Worm (Caenorhabditis elegans) whole organism, L4 larva: ENCODE measurements around the gene sfxn-1.4.

ENCODE experiments used
- ctbp-1 ChIP-seq: fragments of 200-800 bp; sonication (Bioruptor generic); IDR thresholded peaks from 2 replicates; pipeline ENCODE4 v1.3.6; 2022; ENCODE audit warnings: missing genetic modification reagents, missing genetic modification characterization, missing compliant biosample characterization
- egl-27 ChIP-seq: sonication (generic microtip); optimal IDR thresholded peaks from 3 replicates; lab custom pipeline; 2017; ENCODE audit warnings: missing biosample characterization, missing genetic modification reagents, missing genetic modification characterization
- egl-43 ChIP-seq: fragments of 200-800 bp; sonication (Bioruptor generic); IDR thresholded peaks from 2 replicates; pipeline ENCODE4 v1.3.6; 2022; ENCODE audit warnings: missing genetic modification reagents, missing genetic modification characterization, missing compliant biosample characterization
- mdt-29 ChIP-seq: fragments of 200-800 bp; sonication (Bioruptor generic); IDR thresholded peaks from 2 replicates; pipeline ENCODE4 v1.3.6; 2022; ENCODE audit warnings: missing genetic modification reagents, missing genetic modification characterization, missing compliant biosample characterization
- mep-1 ChIP-seq: fragments of 150-350 bp; sonication (generic microtip); optimal IDR thresholded peaks from 3 replicates; lab custom pipeline; 2014; ENCODE audit warnings: missing biosample characterization, missing genetic modification characterization
- nhr-237 ChIP-seq: sonication (generic microtip); optimal IDR thresholded peaks from 2 replicates; lab custom pipeline; 2017; ENCODE audit warnings: missing biosample characterization, missing genetic modification characterization
- snpc-1.2 ChIP-seq: fragments of 200-800 bp; sonication (Bioruptor generic); IDR thresholded peaks from 2 replicates; pipeline ENCODE4 v1.3.6; 2022; ENCODE audit warnings: missing genetic modification reagents, missing genetic modification characterization, missing compliant biosample characterization
- snpc-4 ChIP-seq: fragments of 150-350 bp; optimal IDR thresholded peaks from 2 replicates; lab custom pipeline; 2014; ENCODE audit warnings: missing biosample characterization, missing genetic modification characterization

DNA sequence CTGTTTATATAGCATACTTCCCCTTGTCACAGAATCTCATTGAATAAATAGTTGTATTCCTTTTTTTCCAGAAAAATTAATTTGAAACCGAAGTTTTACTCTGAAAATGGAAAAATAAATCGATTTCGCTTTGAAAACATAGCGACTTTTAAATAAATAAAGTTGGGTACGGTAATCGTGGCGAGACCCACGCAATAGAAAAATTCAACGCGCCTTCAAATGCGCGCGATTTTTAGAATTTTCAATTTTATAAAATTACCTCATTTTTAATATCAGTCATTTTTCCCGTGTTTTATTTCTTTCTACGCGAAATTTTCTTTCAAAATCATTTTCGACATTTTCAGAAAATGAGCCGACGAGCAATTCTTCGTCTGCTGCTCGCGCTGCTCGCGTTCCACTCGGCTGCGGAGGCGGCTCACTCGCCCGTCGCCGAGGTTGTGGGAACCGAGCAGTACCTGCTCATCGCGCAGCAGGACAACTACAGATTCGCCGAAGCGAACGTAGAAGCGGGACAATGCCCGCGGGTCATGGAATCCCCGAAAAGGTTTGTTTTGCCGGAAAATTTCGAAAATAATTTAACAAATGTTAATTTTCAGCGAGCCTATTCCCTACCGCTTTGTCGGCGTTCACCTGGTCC lies 45.6 kb upstream of the sfxn-1.4 start, which contains the start of gene F13D12.5:
- TF ChIP-seq snpc-1.2 (GFP tag; lab: Robert Waterston, UW) (no peak), mep-1 (tag; lab: Kevin White, UChicago) (no peak), egl-27 (tag; lab: Kevin White, UChicago) (no peak), snpc-4 (tag; lab: Kevin White, UChicago) (no peak), egl-43 (GFP tag; lab: Robert Waterston, UW) (0 out of 2 replicates have a peak, but pooled peaks have one; percentile 46), ctbp-1 (GFP tag; lab: Robert Waterston, UW) (no peak), mdt-29 (GFP tag; lab: Robert Waterston, UW) (no peak), nhr-237 (no peak)
